Fruit fly (Drosophila melanogaster) whole organism, embryonic: ENCODE results near the gene CG14853.
A peak's percentile ranks its signal among the peaks of the same experiment; 100 is the strongest.

Experiments used
- BtbVII ChIP-seq: fragments of 200-800 bp; sonication (Bioruptor generic); optimal IDR thresholded peaks from 3 replicates; lab custom pipeline; 2017; ENCODE audit warnings: missing biosample characterization, mild to moderate bottlenecking, missing genetic modification characterization
- CG10431 ChIP-seq: fragments of 200-800 bp; sonication (Bioruptor generic); optimal IDR thresholded peaks from 3 replicates; lab custom pipeline; 2018; ENCODE audit warnings: missing biosample characterization, mild to moderate bottlenecking, missing genetic modification characterization
- CG10654 ChIP-seq: fragments of 200-800 bp; sonication (Bioruptor generic); optimal IDR thresholded peaks from 2 replicates; lab custom pipeline; 2016; ENCODE audit warnings: missing biosample characterization, missing genetic modification characterization
- CG11560 ChIP-seq: fragments of 200-800 bp; sonication (Bioruptor generic); IDR thresholded peaks from 3 replicates; pipeline ENCODE4 v1.3.6; 2022; ENCODE audit warnings: missing biosample characterization, missing genetic modification characterization
- CG12769 ChIP-seq: fragments of 200-800 bp; sonication (Bioruptor generic); optimal IDR thresholded peaks from 2 replicates; lab custom pipeline; 2019; ENCODE audit warnings: missing biosample characterization, mild to moderate bottlenecking, missing genetic modification characterization, moderate library complexity
- CG14860 ChIP-seq: fragments of 200-800 bp; sonication (Bioruptor generic); IDR thresholded peaks from 3 replicates; pipeline ENCODE4 v1.3.6; 2022; ENCODE audit warnings: missing biosample characterization, missing genetic modification characterization; ENCODE audit not compliant: partially characterized antibody
- CG15073 ChIP-seq: fragments of 200-800 bp; sonication (Bioruptor generic); optimal IDR thresholded peaks from 2 replicates; lab custom pipeline; 2016; ENCODE audit warnings: missing biosample characterization, missing genetic modification characterization
- CG15479 ChIP-seq: fragments of 200-800 bp; sonication (Bioruptor generic); optimal IDR thresholded peaks from 3 replicates; lab custom pipeline; 2019; ENCODE audit warnings: missing biosample characterization, mild to moderate bottlenecking, missing genetic modification characterization, moderate library complexity
- CG16815 ChIP-seq: fragments of 200-800 bp; sonication (Bioruptor generic); optimal IDR thresholded peaks from 3 replicates; lab custom pipeline; 2017; ENCODE audit warnings: missing biosample characterization, mild to moderate bottlenecking, missing genetic modification characterization
- CG18619 ChIP-seq: fragments of 200-800 bp; sonication (Bioruptor generic); optimal IDR thresholded peaks from 3 replicates; lab custom pipeline; 2017; ENCODE audit warnings: missing biosample characterization, mild to moderate bottlenecking, missing genetic modification characterization
- CG2120 ChIP-seq: fragments of 200-800 bp; sonication (Bioruptor generic); optimal IDR thresholded peaks from 3 replicates; lab custom pipeline; 2016; ENCODE audit warnings: missing biosample characterization, missing genetic modification characterization
- CG2889 ChIP-seq: fragments of 200-800 bp; sonication (Bioruptor generic); IDR thresholded peaks from 3 replicates; pipeline ENCODE4 v1.3.6; 2022; ENCODE audit warnings: missing biosample characterization, missing genetic modification characterization
- CG3065 ChIP-seq: fragments of 200-800 bp; sonication (Bioruptor generic); optimal IDR thresholded peaks from 2 replicates; lab custom pipeline; 2016; ENCODE audit warnings: missing biosample characterization, missing genetic modification characterization
- CG4360 ChIP-seq: fragments of 200-800 bp; sonication (Bioruptor generic); IDR thresholded peaks from 2 replicates; pipeline ENCODE4 v1.3.6; 2022; ENCODE audit warnings: missing biosample characterization, missing genetic modification characterization
- CG4404 ChIP-seq: fragments of 200-800 bp; sonication (Bioruptor generic); IDR thresholded peaks from 2 replicates; pipeline ENCODE4 v1.3.6; 2022; ENCODE audit warnings: missing biosample characterization, missing genetic modification characterization
- CG6854 ChIP-seq: fragments of 200-800 bp; sonication (Bioruptor generic); optimal IDR thresholded peaks from 3 replicates; lab custom pipeline; 2017; ENCODE audit warnings: missing biosample characterization, mild to moderate bottlenecking, missing genetic modification characterization
- CG8765 ChIP-seq: fragments of 200-800 bp; sonication (Bioruptor generic); IDR thresholded peaks from 2 replicates; pipeline ENCODE4 v1.3.6; 2022; ENCODE audit warnings: missing biosample characterization, missing genetic modification characterization
- CG8924 ChIP-seq: fragments of 200-800 bp; optimal IDR thresholded peaks from 3 replicates; lab custom pipeline; 2019; ENCODE audit warnings: missing biosample characterization, mild to moderate bottlenecking, missing genetic modification characterization, moderate library complexity
- CG9727 ChIP-seq: fragments of 200-800 bp; sonication (Bioruptor generic); optimal IDR thresholded peaks from 3 replicates; lab custom pipeline; 2017; ENCODE audit warnings: missing biosample characterization, mild to moderate bottlenecking, missing genetic modification characterization
- CG9932 ChIP-seq: fragments of 200-800 bp; sonication (Bioruptor generic); IDR thresholded peaks from 2 replicates; pipeline ENCODE4 v1.3.6; 2022; ENCODE audit warnings: missing biosample characterization, missing genetic modification characterization
- CoRest ChIP-seq: fragments of 200-800 bp; sonication (Bioruptor generic); optimal IDR thresholded peaks from 3 replicates; lab custom pipeline; 2018; ENCODE audit warnings: missing biosample characterization, mild to moderate bottlenecking, missing genetic modification characterization, moderate library complexity
- D ChIP-seq, 2 experiments: fragments of 200-800 bp in 1 of 2; fragments of >200 bp in 1 of 2; sonication (Bioruptor generic) in 1 of 2; optimal IDR thresholded peaks; 2 replicates in 1 of 2; 3 replicates in 1 of 2; lab custom pipeline; 2017; ENCODE audit warnings: mild to moderate bottlenecking in 1 of 2, missing biosample characterization in 1 of 2, missing genetic modification characterization in 1 of 2, missing genetic modification reagents in 1 of 2
- D19A ChIP-seq: fragments of 200-800 bp; optimal IDR thresholded peaks from 3 replicates; lab custom pipeline; 2019; ENCODE audit warnings: missing biosample characterization, mild to moderate bottlenecking, missing genetic modification characterization, moderate library complexity
- Dip3 ChIP-seq: fragments of 200-800 bp; sonication (Bioruptor generic); optimal IDR thresholded peaks from 3 replicates; lab custom pipeline; 2016; ENCODE audit warnings: missing biosample characterization, missing genetic modification characterization
- E2f2 ChIP-seq: fragments of 200-800 bp; sonication (Bioruptor generic); IDR thresholded peaks from 2 replicates; pipeline ENCODE4 v1.3.6; 2022; ENCODE audit warnings: missing biosample characterization, missing genetic modification characterization
- Fer1 ChIP-seq: fragments of 200-800 bp; sonication (Bioruptor generic); optimal IDR thresholded peaks from 2 replicates; lab custom pipeline; 2017; ENCODE audit warnings: missing biosample characterization, mild to moderate bottlenecking, missing genetic modification characterization
- Fer3 ChIP-seq: fragments of 200-800 bp; sonication (Bioruptor generic); optimal IDR thresholded peaks from 2 replicates; lab custom pipeline; 2018; ENCODE audit warnings: missing biosample characterization, mild to moderate bottlenecking, missing genetic modification characterization, moderate library complexity
- Hmx ChIP-seq: fragments of 200-800 bp; sonication (Bioruptor generic); optimal IDR thresholded peaks from 2 replicates; lab custom pipeline; 2016; ENCODE audit warnings: missing biosample characterization, missing genetic modification characterization
- Hr39 ChIP-seq: fragments of >200 bp; optimal IDR thresholded peaks from 2 replicates; lab custom pipeline; 2017
- Mad ChIP-seq: fragments of 200-800 bp; sonication (Bioruptor generic); optimal IDR thresholded peaks from 2 replicates; lab custom pipeline; 2016; ENCODE audit warnings: missing biosample characterization, missing genetic modification characterization
- Med ChIP-seq: fragments of 200-800 bp; sonication (Bioruptor generic); peaks from one replicate; lab custom pipeline; 2016; ENCODE audit warnings: missing biosample characterization, missing genetic modification characterization, mild to moderate bottlenecking, inconsistent platforms, moderate library complexity
- Rfx ChIP-seq: fragments of 200-800 bp; sonication (Bioruptor generic); IDR thresholded peaks from 2 replicates; pipeline ENCODE4 v1.3.6; 2022; ENCODE audit warnings: missing biosample characterization, missing genetic modification characterization
- bab2 ChIP-seq: fragments of 200-800 bp; sonication (Bioruptor generic); optimal IDR thresholded peaks from 2 replicates; lab custom pipeline; 2016; ENCODE audit warnings: missing biosample characterization, missing genetic modification characterization
- corto ChIP-seq: fragments of 200-800 bp; sonication (Bioruptor generic); optimal IDR thresholded peaks from 2 replicates; lab custom pipeline; 2016; ENCODE audit warnings: missing biosample characterization, mild to moderate bottlenecking, missing genetic modification characterization, moderate library complexity
- fd64A ChIP-seq: fragments of 200-800 bp; sonication (Bioruptor generic); optimal IDR thresholded peaks from 3 replicates; lab custom pipeline; 2018; ENCODE audit warnings: missing biosample characterization, mild to moderate bottlenecking, missing genetic modification characterization
- fd96Cb ChIP-seq: fragments of 200-800 bp; sonication (Bioruptor generic); optimal IDR thresholded peaks from 2 replicates; lab custom pipeline; 2018; ENCODE audit warnings: missing biosample characterization, mild to moderate bottlenecking, missing genetic modification characterization, moderate library complexity
- grau ChIP-seq: fragments of 200-800 bp; optimal IDR thresholded peaks from 3 replicates; lab custom pipeline; 2019; ENCODE audit warnings: missing biosample characterization, mild to moderate bottlenecking, missing genetic modification characterization, moderate library complexity
- gsb ChIP-seq: fragments of 200-800 bp; sonication (Bioruptor generic); IDR thresholded peaks from 2 replicates; pipeline ENCODE4 v1.3.6; 2022; ENCODE audit warnings: missing biosample characterization, missing genetic modification characterization
- h ChIP-seq: fragments of >200 bp; optimal IDR thresholded peaks from 2 replicates; lab custom pipeline; 2017
- hth ChIP-seq: fragments of >200 bp; optimal IDR thresholded peaks from 2 replicates; lab custom pipeline; 2017; ENCODE audit warnings: inconsistent platforms
- nerfin-2 ChIP-seq: fragments of 200-800 bp; sonication (Bioruptor generic); IDR thresholded peaks from 2 replicates; pipeline ENCODE4 v1.3.6; 2022; ENCODE audit warnings: missing biosample characterization, missing genetic modification characterization; ENCODE audit not compliant: partially characterized antibody
- onecut ChIP-seq: fragments of 200-800 bp; sonication (Bioruptor generic); IDR thresholded peaks from 2 replicates; pipeline ENCODE4 v1.3.6; 2022; ENCODE audit warnings: missing biosample characterization, missing genetic modification characterization
- pan ChIP-seq, 4 experiments: fragments of >200 bp in 3 of 4; fragments of 200-800 bp in 1 of 4; sonication (Bioruptor generic) in 1 of 4; optimal IDR thresholded peaks in 3 of 4; IDR thresholded peaks in 1 of 4; 2 replicates each; pipeline versions ENCODE4 v1.3.6 to Lab custom; 2017 to 2022; ENCODE audit warnings: missing biosample characterization in 2 of 4, missing genetic modification characterization in 2 of 4, mixed read lengths in 1 of 4
- pho ChIP-seq: fragments of 200-800 bp; sonication (Bioruptor generic); optimal IDR thresholded peaks from 2 replicates; lab custom pipeline; 2016; ENCODE audit warnings: missing biosample characterization, missing genetic modification characterization
- pita ChIP-seq: fragments of 200-800 bp; sonication (Bioruptor generic); optimal IDR thresholded peaks from 2 replicates; lab custom pipeline; 2017; ENCODE audit warnings: missing biosample characterization, mild to moderate bottlenecking, missing genetic modification characterization
- row ChIP-seq: fragments of 200-800 bp; sonication (Bioruptor generic); IDR thresholded peaks from 3 replicates; pipeline ENCODE4 v1.3.6; 2022; ENCODE audit warnings: missing biosample characterization, missing genetic modification characterization
- run ChIP-seq: fragments of 200-800 bp; sonication (Bioruptor generic); optimal IDR thresholded peaks from 3 replicates; lab custom pipeline; 2018; ENCODE audit warnings: missing biosample characterization, mild to moderate bottlenecking, missing genetic modification characterization
- scrt ChIP-seq: fragments of 200-800 bp; sonication (Bioruptor generic); optimal IDR thresholded peaks from 2 replicates; lab custom pipeline; 2018; ENCODE audit warnings: missing biosample characterization, mild to moderate bottlenecking, missing genetic modification characterization, moderate library complexity
- seq ChIP-seq: fragments of 200-800 bp; sonication (Bioruptor generic); IDR thresholded peaks from 2 replicates; pipeline ENCODE4 v1.3.6; 2022; ENCODE audit warnings: missing biosample characterization, missing genetic modification characterization

Gene CG14853

DNA sequence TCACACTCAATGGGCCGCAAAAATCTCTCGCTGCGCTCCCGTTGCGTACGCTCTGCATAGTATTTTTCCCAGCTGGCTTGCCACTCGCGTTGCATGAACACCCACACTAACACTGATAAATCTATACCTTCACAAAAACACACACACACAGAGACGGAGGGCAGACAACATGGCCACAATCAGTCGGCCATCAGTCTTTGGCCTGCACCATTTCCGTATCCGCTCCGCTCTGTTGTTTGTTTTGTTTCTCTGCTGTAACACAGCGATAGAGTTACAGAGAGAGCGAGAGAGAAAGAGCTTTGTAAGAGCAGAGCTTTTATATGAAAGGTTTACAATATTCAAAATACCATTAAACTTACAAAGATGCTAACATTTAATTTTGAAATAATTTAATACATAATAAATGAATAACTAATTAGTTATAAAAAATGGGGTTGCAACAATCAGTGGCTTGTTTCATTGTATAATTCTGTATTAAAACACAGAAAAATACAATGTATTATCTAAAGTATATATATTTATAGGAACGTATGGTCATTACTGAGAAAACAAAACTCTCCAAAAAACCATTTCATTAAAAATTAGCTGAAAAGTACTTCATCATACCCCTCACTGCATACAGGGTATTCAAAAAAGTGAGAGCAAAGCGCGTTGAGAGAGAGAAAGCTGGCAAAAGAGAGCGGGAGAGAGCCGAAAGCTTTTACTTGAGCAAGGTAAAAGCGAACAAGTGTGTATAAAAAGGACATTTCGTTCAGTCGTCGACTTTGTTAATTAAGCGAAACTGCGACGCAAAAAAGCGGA, at the start of gene CG14853 (continued):
- peak; percentile 51 for TF ChIP-seq gsb
- peak; percentile 54; the same call in 2 of the 3 replicates for TF ChIP-seq CG2889 (GFP tag; lab: Robert Waterston, UW)
- peak; percentile 81; the same call in 1 of the 2 replicates for TF ChIP-seq seq
- no peak for TF ChIP-seq Hr39 (lab: Kevin White, UChicago)
- TF ChIP-seq bab2 (GFP tag; lab: Kevin White, UChicago), result no peak
- peak; percentile 4; the same call in 1 of the 2 replicates for TF ChIP-seq Rfx (GFP tag; lab: Robert Waterston, UW)
- TF ChIP-seq h (lab: Kevin White, UChicago), result no peak
- TF ChIP-seq Fer1 (GFP tag; lab: Kevin White, UChicago), result peak; percentile 71
- TF ChIP-seq pita (GFP tag; lab: Kevin White, UChicago), result no peak
- TF ChIP-seq E2f2 (GFP tag; lab: Robert Waterston, UW), result peak; percentile 67; the same call in 1 of the 2 replicates
- TF ChIP-seq CG8924 (tag; lab: Kevin White, UChicago), result peak; percentile 89
- no peak for TF ChIP-seq pan (optimal IDR thresholded peaks at IDR 0.05; lab: Kevin White, UChicago)
- TF ChIP-seq pan (GFP tag; optimal IDR thresholded peaks at IDR 0.05 in 1 of 2, IDR thresholded peaks at IDR 0.05 in 1 of 2), result peak in 1 of 2 experiments; percentile 87
- peak; percentile 64 for TF ChIP-seq CG10431 (GFP tag; lab: Kevin White, UChicago)
- TF ChIP-seq grau (tag; lab: Kevin White, UChicago), result peak; percentile 92
- peak; percentile 43 for TF ChIP-seq scrt (GFP tag; lab: Kevin White, UChicago)
- TF ChIP-seq onecut, result peak; percentile 58
- no peak for TF ChIP-seq D (optimal IDR thresholded peaks at IDR 0.05; lab: Kevin White, UChicago)
- peak; percentile 52 for TF ChIP-seq D (GFP tag; optimal IDR thresholded peaks at IDR 0.05; lab: Kevin White, UChicago)
- no peak for TF ChIP-seq CG15073 (GFP tag; lab: Kevin White, UChicago)
- peak; percentile 61 for TF ChIP-seq CG6854 (GFP tag; lab: Kevin White, UChicago)
- no peak for TF ChIP-seq hth (lab: Kevin White, UChicago)
- TF ChIP-seq CoRest (tag; lab: Kevin White, UChicago), result peak; percentile 94
- TF ChIP-seq Dip3, result no peak
- TF ChIP-seq CG18619 (GFP tag; lab: Kevin White, UChicago), result peak; percentile 73
- peak; percentile 1 for TF ChIP-seq CG15479 (GFP tag; lab: Kevin White, UChicago)
- peak; percentile 76 for TF ChIP-seq D19A (tag; lab: Kevin White, UChicago)
- TF ChIP-seq fd64A (GFP tag; lab: Kevin White, UChicago), result peak; percentile 85
- peak; percentile 53 for TF ChIP-seq CG16815 (GFP tag; lab: Kevin White, UChicago)
- TF ChIP-seq CG4360, result no peak
- TF ChIP-seq Fer3 (tag; lab: Kevin White, UChicago), result peak; percentile 43
- peak; percentile 55 for TF ChIP-seq CG10654 (GFP tag; lab: Kevin White, UChicago)
- TF ChIP-seq Med (GFP tag; lab: Kevin White, UChicago), result peak; percentile 94
- TF ChIP-seq corto (GFP tag; lab: Kevin White, UChicago), result no peak
- peak; percentile 6 for TF ChIP-seq pho (GFP tag; lab: Kevin White, UChicago)
- no peak for TF ChIP-seq nerfin-2 (GFP tag; lab: Robert Waterston, UW)
- no peak for TF ChIP-seq Hmx (GFP tag; lab: Kevin White, UChicago)
- TF ChIP-seq BtbVII, result peak; percentile 62
- peak; percentile 64 for TF ChIP-seq fd96Cb (tag; lab: Kevin White, UChicago)
- TF ChIP-seq run (tag; lab: Kevin White, UChicago), result peak; percentile 40
- TF ChIP-seq Mad, result no peak
- peak; percentile 28 for TF ChIP-seq CG9727 (GFP tag; lab: Kevin White, UChicago)
- peak; percentile 85 for TF ChIP-seq row (GFP tag; lab: Robert Waterston, UW)
- peak; percentile 70 for TF ChIP-seq CG9932
- TF ChIP-seq CG8765 (GFP tag; lab: Robert Waterston, UW), result no peak
- TF ChIP-seq CG14860 (GFP tag; lab: Robert Waterston, UW), result no peak
- peak; percentile 48 for TF ChIP-seq CG3065 (GFP tag; lab: Kevin White, UChicago)
- no peak for TF ChIP-seq CG12769
- no peak for TF ChIP-seq CG11560
- TF ChIP-seq CG2120 (GFP tag; lab: Kevin White, UChicago), result peak; percentile 77
- no peak for TF ChIP-seq CG4404 (GFP tag; lab: Robert Waterston, UW)
